Worm (Caenorhabditis elegans): Measurements from ENCODE around the gene H05C05.1.

DNA sequence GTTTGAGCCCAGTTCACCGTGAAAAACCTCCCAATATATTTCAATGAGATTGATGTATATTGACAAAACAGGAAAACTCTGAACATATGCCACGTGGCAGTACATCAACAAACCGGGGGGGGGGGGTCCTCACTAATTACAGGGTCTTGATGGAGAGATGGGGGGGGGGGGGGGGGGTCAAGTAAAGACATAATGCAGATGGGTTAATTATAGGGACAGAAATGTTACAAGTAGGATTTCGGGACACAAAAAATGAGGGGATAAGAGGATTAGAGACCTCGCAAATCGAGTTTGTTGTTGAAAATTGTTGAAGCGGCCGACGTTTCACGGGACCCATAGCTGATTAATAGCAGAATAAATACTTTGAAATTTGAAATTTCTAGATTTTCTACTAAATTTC is 34.0 kb upstream of the H05C05.1 start:
- TF ChIP-seq ceh-36 (tag; optimal IDR thresholded peaks at IDR 0.05) (peak; percentile 32), ama-1 (optimal IDR thresholded peaks at IDR 0.05) (no peak), hmg-4 (GFP tag; optimal IDR thresholded peaks at IDR 0.05) (no peak), flt-1 (GFP tag; IDR thresholded peaks at IDR 0.05) (no peak), aly-1 (tag; optimal IDR thresholded peaks at IDR 0.05) (no peak), F13C5.2 (tag; optimal IDR thresholded peaks at IDR 0.05) (no peak), pes-1 (GFP tag; IDR thresholded peaks at IDR 0.05) (no peak), ets-7 (tag; optimal IDR thresholded peaks at IDR 0.05) (no peak)
